Worm (Caenorhabditis elegans) whole organism, L4 larva: ENCODE measurements around the gene txt-10.

Experiments
- ama-1 ChIP-seq: fragments of 150-350 bp; optimal IDR thresholded peaks from 2 replicates; lab custom pipeline; 2014; ENCODE audit warnings: inconsistent platforms, mixed read lengths
- arid-1 ChIP-seq: fragments of 200-800 bp; sonication (Bioruptor generic); conservative IDR thresholded peaks from 2 replicates; pipeline ENCODE4 v1.3.6; 2022; ENCODE audit warnings: missing genetic modification reagents, missing genetic modification characterization, missing compliant biosample characterization
- dpl-1 ChIP-seq: fragments of 150-350 bp; optimal IDR thresholded peaks from 2 replicates; lab custom pipeline; 2014; ENCODE audit warnings: missing biosample characterization, missing genetic modification reagents, missing genetic modification characterization
- egl-27 ChIP-seq: sonication (generic microtip); optimal IDR thresholded peaks from 3 replicates; lab custom pipeline; 2017; ENCODE audit warnings: missing biosample characterization, missing genetic modification reagents, missing genetic modification characterization
- fkh-10 ChIP-seq: fragments of 150-350 bp; optimal IDR thresholded peaks from 2 replicates; lab custom pipeline; 2014; ENCODE audit warnings: missing biosample characterization, missing genetic modification reagents, missing genetic modification characterization
- madf-9 ChIP-seq: fragments of 200-800 bp; sonication (Bioruptor generic); conservative IDR thresholded peaks from 2 replicates; pipeline ENCODE4 v1.3.6; 2022; ENCODE audit warnings: missing genetic modification reagents, missing genetic modification characterization, missing compliant biosample characterization
- nhr-28 ChIP-seq: fragments of 150-350 bp; optimal IDR thresholded peaks from 2 replicates; lab custom pipeline; 2014; ENCODE audit warnings: missing biosample characterization, missing genetic modification characterization
- set-16 ChIP-seq: fragments of 200-800 bp; sonication (Bioruptor generic); IDR thresholded peaks from 2 replicates; pipeline ENCODE4 v1.3.6; 2022; ENCODE audit warnings: missing genetic modification reagents, missing genetic modification characterization, missing compliant biosample characterization
- tag-97 ChIP-seq: fragments of 200-800 bp; sonication (Bioruptor generic); IDR thresholded peaks from 2 replicates; pipeline ENCODE4 v1.3.6; 2022; ENCODE audit warnings: missing genetic modification characterization, missing compliant biosample characterization
- unc-62 ChIP-seq, 3 experiments: fragments of 150-350 bp in 1 of 3; sonication (generic microtip); optimal IDR thresholded peaks in 2 of 3; peaks in 1 of 3; 1 replicate in 1 of 3; 2 replicates in 2 of 3; lab custom pipeline; 2014 to 2017; ENCODE audit warnings: missing biosample characterization in 3 of 3, missing genetic modification characterization in 3 of 3, missing genetic modification reagents in 3 of 3, missing genotype in 1 of 3
- ztf-7 ChIP-seq: fragments of 150-350 bp; optimal IDR thresholded peaks from 2 replicates; lab custom pipeline; 2014; ENCODE audit warnings: missing biosample characterization, missing genetic modification characterization

- TF ChIP-seq madf-9 (GFP tag; lab: Robert Waterston, UW) (no peak), arid-1 (GFP tag; lab: Robert Waterston, UW) (no peak), nhr-28 (no peak), set-16 (no peak), tag-97 (GFP tag; lab: Robert Waterston, UW) (no peak), ama-1 (lab: Kevin White, UChicago) (no peak), dpl-1 (GFP tag; lab: Kevin White, UChicago) (no peak), fkh-10 (GFP tag; lab: Kevin White, UChicago) (no peak), egl-27 (tag; lab: Kevin White, UChicago) (no peak), unc-62 (GFP tag; optimal IDR thresholded peaks at IDR 0.05 in 1 of 2; lab: Kevin White, UChicago) (peak in 1 of 2 experiments; percentile 34), unc-62 (tag; optimal IDR thresholded peaks at IDR 0.05; lab: Kevin White, UChicago) (no peak), ztf-7 (no peak)
Observed at ce11 chrV:10557676-10558075, 25.1 kb upstream of the txt-10 start, which contains the start of gene best-14.
